Comparison of ENCODE assay signal across 5 fruit fly cellular contexts in genomic region chr3L:12514762-12515215, dm6.
TF ChIP-seq lines count a peak whose summit lies in the region.

Gene sti, minus strand, starts transcription at chr3L:12514815.
Gene tral, plus strand, starts transcription at chr3L:12515059.

- TF ChIP-seq CTCF in whole organism, embryonic (GFP tag; optimal IDR thresholded peaks at IDR 0.05; lab: Kevin White, UChicago): peak; percentile 74

TF ChIP-seq in whole organism, adult, 20 proteins besides CTCF, POLR2A, EP300 and RAD21 (continues in another document):
- TF ChIP-seq kay (GFP tag; lab: Kevin White, UChicago; ENCODE audit: borderline replicate concordance): no peak
- TF ChIP-seq toe (GFP tag; optimal IDR thresholded peaks at IDR 0.05; lab: Kevin White, UChicago): peak; percentile 98
- peak; percentile 86 for TF ChIP-seq pad (GFP tag; optimal IDR thresholded peaks at IDR 0.05; lab: Kevin White, UChicago)
- TF ChIP-seq tj (GFP tag; optimal IDR thresholded peaks at IDR 0.05; lab: Kevin White, UChicago): peak; percentile 77
- peak; percentile 91 for TF ChIP-seq Mnt (GFP tag; optimal IDR thresholded peaks at IDR 0.05; lab: Kevin White, UChicago)
- peak; percentile 93 for TF ChIP-seq Clk (GFP tag; optimal IDR thresholded peaks at IDR 0.05; lab: Kevin White, UChicago)
- peak; percentile 100 for TF ChIP-seq CG14711 (tag; optimal IDR thresholded peaks at IDR 0.05; lab: Kevin White, UChicago)
- peak; percentile 90 for TF ChIP-seq CG7101 (tag; optimal IDR thresholded peaks at IDR 0.05; lab: Kevin White, UChicago)
- peak; percentile 90 for TF ChIP-seq CG11617 (GFP tag; optimal IDR thresholded peaks at IDR 0.05; lab: Kevin White, UChicago)
- TF ChIP-seq bab1 (GFP tag; optimal IDR thresholded peaks at IDR 0.05; lab: Kevin White, UChicago): peak; percentile 91
- peak; percentile 78 for TF ChIP-seq CG33017 (tag; optimal IDR thresholded peaks at IDR 0.05; lab: Kevin White, UChicago)
- peak; percentile 94 for TF ChIP-seq ovo (GFP tag; optimal IDR thresholded peaks at IDR 0.05; lab: Kevin White, UChicago)
- TF ChIP-seq CG12768 (GFP tag; optimal IDR thresholded peaks at IDR 0.05; lab: Kevin White, UChicago): peak; percentile 94
- TF ChIP-seq Crg-1 (GFP tag; optimal IDR thresholded peaks at IDR 0.05; lab: Kevin White, UChicago): peak; percentile 93
- TF ChIP-seq CG1620 (GFP tag; optimal IDR thresholded peaks at IDR 0.05; lab: Kevin White, UChicago): peak; percentile 97
- TF ChIP-seq CG7045 (GFP tag; optimal IDR thresholded peaks at IDR 0.05; lab: Kevin White, UChicago): peak; percentile 89
- TF ChIP-seq cnc (optimal IDR thresholded peaks at IDR 0.05; lab: Kevin White, UChicago): no peak
- peak; percentile 78 for TF ChIP-seq cic (GFP tag; optimal IDR thresholded peaks at IDR 0.05; lab: Kevin White, UChicago)

TF ChIP-seq in whole organism, embryonic, 481 proteins besides CTCF, POLR2A, EP300 and RAD21 (continues in another document):
- TF ChIP-seq yki (optimal IDR thresholded peaks at IDR 0.05; lab: Kevin White, UChicago): no peak
- TF ChIP-seq CG6791 (GFP tag; IDR thresholded peaks at IDR 0.05; lab: Robert Waterston, UW; ENCODE audit: partially characterized antibody): no peak
- TF ChIP-seq CG15696 (tag; optimal IDR thresholded peaks at IDR 0.05; lab: Kevin White, UChicago): peak; percentile 79
- peak; percentile 85 for TF ChIP-seq disco-r (GFP tag; optimal IDR thresholded peaks at IDR 0.05; lab: Kevin White, UChicago)
- peak; percentile 83 for TF ChIP-seq CG7372 (GFP tag; IDR thresholded peaks at IDR 0.05; lab: Robert Waterston, UW)
- 0 out of 2 replicates have a peak, but pooled peaks have one; percentile 31 for TF ChIP-seq nerfin-2 (GFP tag; IDR thresholded peaks at IDR 0.05; lab: Robert Waterston, UW; ENCODE audit: partially characterized antibody)
- TF ChIP-seq Nf-YC (tag; optimal IDR thresholded peaks at IDR 0.05; lab: Kevin White, UChicago): peak; percentile 85
- TF ChIP-seq Hmx (GFP tag; optimal IDR thresholded peaks at IDR 0.05; lab: Kevin White, UChicago): peak; percentile 55
- TF ChIP-seq sr (GFP tag; IDR thresholded peaks at IDR 0.05; lab: Robert Waterston, UW): peak; percentile 39; the same call in 1 of the 3 replicates
- peak; percentile 76 for TF ChIP-seq D19B (GFP tag; optimal IDR thresholded peaks at IDR 0.05; lab: Kevin White, UChicago)
- peak; percentile 88 for TF ChIP-seq CG18476 (GFP tag; optimal IDR thresholded peaks at IDR 0.05; lab: Kevin White, UChicago)
- peak; percentile 71 for TF ChIP-seq dmrt99B (tag; optimal IDR thresholded peaks at IDR 0.05; lab: Kevin White, UChicago)
- 0 out of 3 replicates have a peak, but pooled peaks have one; percentile 15 for TF ChIP-seq CG34224 (GFP tag; IDR thresholded peaks at IDR 0.05; lab: Robert Waterston, UW; ENCODE audit: partially characterized antibody)
- peak; percentile 94 for TF ChIP-seq NC2β (GFP tag; optimal IDR thresholded peaks at IDR 0.05; lab: Kevin White, UChicago)
- peak; percentile 99 for TF ChIP-seq Med (GFP tag; lab: Kevin White, UChicago)
- peak; percentile 89 for TF ChIP-seq bcd (GFP tag; optimal IDR thresholded peaks at IDR 0.05; lab: Kevin White, UChicago)
- TF ChIP-seq CG10209 (GFP tag; optimal IDR thresholded peaks at IDR 0.05; lab: Kevin White, UChicago): peak; percentile 84

TF ChIP-seq in whole organism, prepupa, 60 proteins besides CTCF, POLR2A, EP300 and RAD21 (continues in another document):
- peak; percentile 92 for TF ChIP-seq lz (GFP tag; optimal IDR thresholded peaks at IDR 0.05; lab: Kevin White, UChicago)
- TF ChIP-seq pdm3 (GFP tag; optimal IDR thresholded peaks at IDR 0.05; lab: Kevin White, UChicago): no peak
- TF ChIP-seq CG6276 (GFP tag; optimal IDR thresholded peaks at IDR 0.05; lab: Kevin White, UChicago): no peak
- TF ChIP-seq Blimp-1 (GFP tag; optimal IDR thresholded peaks at IDR 0.05; lab: Kevin White, UChicago): peak; percentile 52
- peak; percentile 70 for TF ChIP-seq Gug (GFP tag; IDR thresholded peaks at IDR 0.05; lab: Robert Waterston, UW)
- peak; percentile 84 for TF ChIP-seq topi (GFP tag; optimal IDR thresholded peaks at IDR 0.05; lab: Kevin White, UChicago)
- TF ChIP-seq Sox14 (GFP tag; optimal IDR thresholded peaks at IDR 0.05; lab: Kevin White, UChicago): peak; percentile 87
- TF ChIP-seq Sox102F (GFP tag; optimal IDR thresholded peaks at IDR 0.05; lab: Kevin White, UChicago): peak; percentile 72
- TF ChIP-seq CG6792 (GFP tag; optimal IDR thresholded peaks at IDR 0.05; lab: Kevin White, UChicago): peak; percentile 82
- TF ChIP-seq CG6808 (GFP tag; optimal IDR thresholded peaks at IDR 0.05; lab: Kevin White, UChicago): peak; percentile 35
- TF ChIP-seq fkh (GFP tag; optimal IDR thresholded peaks at IDR 0.05; lab: Kevin White, UChicago): peak; percentile 55
- TF ChIP-seq OdsH (GFP tag; optimal IDR thresholded peaks at IDR 0.05; lab: Kevin White, UChicago): peak; percentile 87
- TF ChIP-seq CG7368 (GFP tag; optimal IDR thresholded peaks at IDR 0.05; lab: Kevin White, UChicago): peak; percentile 67
- TF ChIP-seq CG11294 (GFP tag; IDR thresholded peaks at IDR 0.05; lab: Robert Waterston, UW): peak; percentile 27; the same call in 1 of the 2 replicates
- peak; percentile 71 for TF ChIP-seq CG3032 (tag; optimal IDR thresholded peaks at IDR 0.05; lab: Kevin White, UChicago)
- no peak for TF ChIP-seq Smox (GFP tag; optimal IDR thresholded peaks at IDR 0.05; lab: Kevin White, UChicago)
- peak; percentile 49 for TF ChIP-seq Ets96B (tag; optimal IDR thresholded peaks at IDR 0.05; lab: Kevin White, UChicago)
- no peak for TF ChIP-seq CG16779 (tag; optimal IDR thresholded peaks at IDR 0.05; lab: Kevin White, UChicago)
- TF ChIP-seq Sox15 (GFP tag; optimal IDR thresholded peaks at IDR 0.05; lab: Kevin White, UChicago): peak; percentile 82

TF ChIP-seq in whole organism, pupa, 21 proteins besides CTCF, POLR2A, EP300 and RAD21:
- peak; percentile 39 for TF ChIP-seq CG9948 (tag; optimal IDR thresholded peaks at IDR 0.05; lab: Kevin White, UChicago)
- no peak for TF ChIP-seq CG12605 (GFP tag; IDR thresholded peaks at IDR 0.05; lab: Robert Waterston, UW)
- peak; percentile 71 for TF ChIP-seq Ets98B (GFP tag; IDR thresholded peaks at IDR 0.05; lab: Robert Waterston, UW)
- TF ChIP-seq CG13204 (GFP tag; optimal IDR thresholded peaks at IDR 0.05; lab: Kevin White, UChicago): no peak
- peak; percentile 41; the same call in 1 of the 2 replicates for TF ChIP-seq CG32121 (GFP tag; IDR thresholded peaks at IDR 0.05; lab: Robert Waterston, UW)
- peak; percentile 43; the same call in 1 of the 2 replicates for TF ChIP-seq rn (GFP tag; IDR thresholded peaks at IDR 0.05; lab: Robert Waterston, UW)
- peak; percentile 72 for TF ChIP-seq fd96Ca (GFP tag; IDR thresholded peaks at IDR 0.05; lab: Robert Waterston, UW)
- TF ChIP-seq Pif1A (GFP tag; optimal IDR thresholded peaks at IDR 0.05; lab: Kevin White, UChicago): no peak
- peak; percentile 76 for TF ChIP-seq CG4496 (GFP tag; IDR thresholded peaks at IDR 0.05; lab: Robert Waterston, UW)
- TF ChIP-seq CG14655 (GFP tag; optimal IDR thresholded peaks at IDR 0.05; lab: Kevin White, UChicago): no peak
- TF ChIP-seq Snoo (tag; optimal IDR thresholded peaks at IDR 0.05; lab: Kevin White, UChicago): peak; percentile 74
- TF ChIP-seq EcR (GFP tag; optimal IDR thresholded peaks at IDR 0.05; lab: Kevin White, UChicago): no peak
- peak; percentile 70 for TF ChIP-seq CG8159 (tag; optimal IDR thresholded peaks at IDR 0.05; lab: Kevin White, UChicago)
- no peak for TF ChIP-seq CG10348 (GFP tag; IDR thresholded peaks at IDR 0.05; lab: Robert Waterston, UW)
- peak; percentile 36 for TF ChIP-seq CG34367 (tag; optimal IDR thresholded peaks at IDR 0.05; lab: Kevin White, UChicago)
- TF ChIP-seq CG17806 (tag; optimal IDR thresholded peaks at IDR 0.05; lab: Kevin White, UChicago): peak; percentile 54
- no peak for TF ChIP-seq gl (tag; optimal IDR thresholded peaks at IDR 0.05; lab: Kevin White, UChicago)
- no peak for TF ChIP-seq Pif1B (GFP tag; optimal IDR thresholded peaks at IDR 0.05; lab: Kevin White, UChicago)
- no peak for TF ChIP-seq D1 (tag; optimal IDR thresholded peaks at IDR 0.05; lab: Kevin White, UChicago)
- peak; percentile 68 for TF ChIP-seq CG15710 (tag; optimal IDR thresholded peaks at IDR 0.05; lab: Kevin White, UChicago)
- no peak for TF ChIP-seq CG8301 (tag; optimal IDR thresholded peaks at IDR 0.05; lab: Kevin White, UChicago)
TF ChIP-seq in whole organism, pupa: peak in this region for 11.

TF ChIP-seq in whole organism, wandering third instar larva, 38 proteins besides CTCF, POLR2A, EP300 and RAD21 (continues in another document):
- TF ChIP-seq Myc (optimal IDR thresholded peaks at IDR 0.05; lab: Kevin White, UChicago) (peak; percentile 80), pan (optimal IDR thresholded peaks at IDR 0.05; lab: Kevin White, UChicago) (no peak), GATAd (GFP tag; optimal IDR thresholded peaks at IDR 0.05; lab: Kevin White, UChicago) (peak; percentile 74), CG32264 (GFP tag; optimal IDR thresholded peaks at IDR 0.05; lab: Kevin White, UChicago) (peak; percentile 77), rgr (GFP tag; optimal IDR thresholded peaks at IDR 0.05; lab: Kevin White, UChicago) (peak; percentile 90), foxo (GFP tag; optimal IDR thresholded peaks at IDR 0.05; lab: Kevin White, UChicago) (peak; percentile 5 to 93), fru (GFP tag; optimal IDR thresholded peaks at IDR 0.05; lab: Kevin White, UChicago) (peak; percentile 90), CG9705 (GFP tag; optimal IDR thresholded peaks at IDR 0.05; lab: Kevin White, UChicago) (peak; percentile 86), Hr83 (GFP tag; optimal IDR thresholded peaks at IDR 0.05; lab: Kevin White, UChicago; ENCODE audit: poor library complexity, severe bottlenecking) (peak; percentile 72), Dif (GFP tag; optimal IDR thresholded peaks at IDR 0.05; lab: Kevin White, UChicago; ENCODE audit: partially characterized antibody) (no peak), psq (GFP tag; optimal IDR thresholded peaks at IDR 0.05; lab: Kevin White, UChicago) (peak; percentile 79), Rel (GFP tag; optimal IDR thresholded peaks at IDR 0.05; lab: Kevin White, UChicago) (peak; percentile 23), Rel (tag; optimal IDR thresholded peaks at IDR 0.05; lab: Kevin White, UChicago) (peak; percentile 50), woc (GFP tag; optimal IDR thresholded peaks at IDR 0.05; lab: Kevin White, UChicago) (peak; percentile 58), Hr78 (GFP tag; optimal IDR thresholded peaks at IDR 0.05; lab: Kevin White, UChicago) (no peak), Mio (GFP tag; optimal IDR thresholded peaks at IDR 0.05; lab: Kevin White, UChicago) (no peak), dsf (GFP tag; optimal IDR thresholded peaks at IDR 0.05; lab: Kevin White, UChicago; ENCODE audit: borderline replicate concordance) (peak; percentile 68), dl (GFP tag; optimal IDR thresholded peaks at IDR 0.05; lab: Kevin White, UChicago; ENCODE audit: insufficient read depth in 1 of 2, partially characterized antibody in 2 of 2) (no peak), brk (GFP tag; optimal IDR thresholded peaks at IDR 0.05; lab: Kevin White, UChicago) (no peak), Jra (GFP tag; optimal IDR thresholded peaks at IDR 0.05; lab: Kevin White, UChicago) (peak; percentile 91), ey (GFP tag; optimal IDR thresholded peaks at IDR 0.05; lab: Kevin White, UChicago) (peak; percentile 90), HLH106 (tag; optimal IDR thresholded peaks at IDR 0.05; lab: Kevin White, UChicago) (peak; percentile 85)
